Worm (Caenorhabditis elegans) whole organism, mixed stage, embryonic: ENCODE results near the gene tag-131.

ENCODE experiments used
- mab-5 ChIP-seq: fragments of 150-350 bp; optimal IDR thresholded peaks from 2 replicates; lab custom pipeline; 2014; ENCODE audit warnings: missing biosample characterization, missing genetic modification characterization
- nhr-12 ChIP-seq: fragments of 150-350 bp; optimal IDR thresholded peaks from 2 replicates; lab custom pipeline; 2014; ENCODE audit warnings: missing biosample characterization, missing genetic modification characterization

DNA sequence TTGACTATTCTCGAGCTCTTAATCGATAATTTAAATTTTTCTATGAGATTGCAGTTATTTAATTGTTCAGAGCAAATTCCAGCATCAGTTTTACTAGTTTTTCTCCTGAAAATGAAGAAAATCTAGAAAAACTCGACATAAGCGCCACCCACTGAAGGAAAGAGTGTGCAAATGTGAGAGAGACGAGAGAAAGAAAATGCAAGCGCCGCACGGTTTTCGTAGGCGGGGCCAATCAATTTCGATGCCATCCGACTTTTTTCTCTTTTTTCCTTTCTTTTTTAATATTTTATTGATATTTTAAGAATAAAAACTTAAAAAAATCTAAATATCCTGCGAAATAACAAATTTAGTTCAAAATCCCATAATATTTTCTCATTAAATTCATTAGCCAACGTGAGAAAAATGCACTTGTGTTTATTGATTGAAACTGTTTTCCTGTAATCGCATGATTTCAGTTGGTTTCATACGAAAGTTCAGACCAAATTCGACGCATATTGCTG lies 15.1 kb downstream of the tag-131 start, which contains the start of gene cdk-12:
- TF ChIP-seq nhr-12 (tag; lab: Kevin White, UChicago), result no peak
- TF ChIP-seq mab-5, result no peak
